Worm (Caenorhabditis elegans) whole organism, late embryonic: Measurements from ENCODE around the gene C37E2.10.

Experiments used
- C08G9.2 ChIP-seq: sonication (generic microtip); optimal IDR thresholded peaks from 2 replicates; lab custom pipeline; 2016; ENCODE audit warnings: mild to moderate bottlenecking, missing genetic modification characterization, moderate library complexity, missing compliant biosample characterization
- C38D4.7 ChIP-seq: fragments of 200-800 bp; sonication (Bioruptor generic); optimal IDR thresholded peaks from 2 replicates; lab custom pipeline; 2018; ENCODE audit warnings: mild to moderate bottlenecking, missing genetic modification characterization, moderate library complexity, missing compliant biosample characterization
- T23F11.4 ChIP-seq: fragments of 200-800 bp; sonication (Bioruptor generic); optimal IDR thresholded peaks from 2 replicates; lab custom pipeline; 2018; ENCODE audit warnings: mild to moderate bottlenecking, missing genetic modification characterization, missing compliant biosample characterization
- ahr-1 ChIP-seq: sonication (generic microtip); optimal IDR thresholded peaks from 2 replicates; lab custom pipeline; 2016; ENCODE audit warnings: missing genetic modification characterization, missing compliant biosample characterization
- ama-1 ChIP-seq: fragments of 150-350 bp; optimal IDR thresholded peaks from 2 replicates; lab custom pipeline; 2014
- ceh-14 ChIP-seq: sonication (generic microtip); optimal IDR thresholded peaks from 2 replicates; lab custom pipeline; 2016; ENCODE audit warnings: missing genotype, missing genetic modification characterization, missing compliant biosample characterization
- ceh-18 ChIP-seq: sonication (generic microtip); optimal IDR thresholded peaks from 2 replicates; lab custom pipeline; 2016; ENCODE audit warnings: missing genetic modification characterization, missing compliant biosample characterization
- ceh-2 ChIP-seq: sonication (generic microtip); optimal IDR thresholded peaks from 2 replicates; lab custom pipeline; 2016; ENCODE audit warnings: missing genotype, missing genetic modification characterization, missing compliant biosample characterization
- ceh-22 ChIP-seq: sonication (generic microtip); optimal IDR thresholded peaks from 2 replicates; lab custom pipeline; 2017; ENCODE audit warnings: missing biosample characterization, missing genetic modification characterization
- ceh-30 ChIP-seq: fragments of 150-350 bp; optimal IDR thresholded peaks from 2 replicates; lab custom pipeline; 2014; ENCODE audit warnings: missing biosample characterization, missing genetic modification characterization
- ceh-31 ChIP-seq: sonication (generic microtip); optimal IDR thresholded peaks from 2 replicates; lab custom pipeline; 2016; ENCODE audit warnings: missing genetic modification characterization, missing compliant biosample characterization
- ceh-45 ChIP-seq: fragments of 200-800 bp; sonication (Bioruptor generic); IDR thresholded peaks from 2 replicates; pipeline ENCODE4 v1.3.6; 2022; ENCODE audit warnings: missing genetic modification reagents, missing genetic modification characterization, missing compliant biosample characterization
- ceh-48 ChIP-seq: sonication (generic microtip); optimal IDR thresholded peaks from 2 replicates; lab custom pipeline; 2016; ENCODE audit warnings: missing genetic modification characterization, inconsistent platforms, missing compliant biosample characterization
- che-1 ChIP-seq: sonication (generic microtip); optimal IDR thresholded peaks from 2 replicates; lab custom pipeline; 2016; ENCODE audit warnings: mild to moderate bottlenecking, missing genetic modification characterization, missing compliant biosample characterization
- dmd-4 ChIP-seq: sonication (generic microtip); optimal IDR thresholded peaks from 2 replicates; lab custom pipeline; 2016; ENCODE audit warnings: borderline replicate concordance, missing genetic modification characterization, missing compliant biosample characterization
- dve-1 ChIP-seq: sonication (generic microtip); optimal IDR thresholded peaks from 2 replicates; lab custom pipeline; 2017; ENCODE audit warnings: antibody characterized with exemption, mild to moderate bottlenecking, missing genetic modification characterization, missing compliant biosample characterization
- elt-2 ChIP-seq: sonication (generic microtip); optimal IDR thresholded peaks from 2 replicates; lab custom pipeline; 2016; ENCODE audit warnings: missing genetic modification reagents, missing genetic modification characterization, missing compliant biosample characterization
- elt-4 ChIP-seq: sonication (generic microtip); optimal IDR thresholded peaks from 2 replicates; lab custom pipeline; 2016; ENCODE audit warnings: missing genetic modification characterization, missing compliant biosample characterization
- eyg-1 ChIP-seq: sonication (generic microtip); optimal IDR thresholded peaks from 2 replicates; lab custom pipeline; 2016; ENCODE audit warnings: missing genotype, missing genetic modification characterization, missing compliant biosample characterization
- fkh-10 ChIP-seq: fragments of 150-350 bp; optimal IDR thresholded peaks from 2 replicates; lab custom pipeline; 2014; ENCODE audit warnings: missing biosample characterization, missing genetic modification reagents, missing genetic modification characterization
- fkh-6 ChIP-seq: sonication (generic microtip); optimal IDR thresholded peaks from 2 replicates; lab custom pipeline; 2016; ENCODE audit warnings: missing genetic modification characterization, missing compliant biosample characterization
- hlh-8 ChIP-seq: sonication (generic microtip); optimal IDR thresholded peaks from 2 replicates; lab custom pipeline; 2016; ENCODE audit warnings: missing genotype, missing genetic modification characterization, missing compliant biosample characterization
- nhr-11 ChIP-seq: fragments of 150-350 bp; optimal IDR thresholded peaks from 2 replicates; lab custom pipeline; 2014; ENCODE audit warnings: missing biosample characterization, missing genetic modification characterization
- npax-4 ChIP-seq: sonication (generic microtip); optimal IDR thresholded peaks from 2 replicates; lab custom pipeline; 2016; ENCODE audit warnings: missing genetic modification characterization, missing compliant biosample characterization
- odd-2 ChIP-seq: sonication (generic microtip); optimal IDR thresholded peaks from 2 replicates; lab custom pipeline; 2017; ENCODE audit warnings: antibody characterized with exemption, mild to moderate bottlenecking, missing genetic modification characterization, missing compliant biosample characterization
- pag-3 ChIP-seq: sonication (generic microtip); optimal IDR thresholded peaks from 2 replicates; lab custom pipeline; 2016; ENCODE audit warnings: missing compliant biosample characterization, missing genetic modification characterization, borderline replicate concordance
- pat-9 ChIP-seq: fragments of 200-800 bp; sonication (Bioruptor generic); optimal IDR thresholded peaks from 2 replicates; lab custom pipeline; 2018; ENCODE audit warnings: mild to moderate bottlenecking, missing genetic modification characterization, moderate library complexity, missing compliant biosample characterization
- pax-1 ChIP-seq: fragments of 150-350 bp; optimal IDR thresholded peaks from 2 replicates; lab custom pipeline; 2014; ENCODE audit warnings: missing biosample characterization, missing genetic modification characterization
- pros-1 ChIP-seq: fragments of 150-350 bp; optimal IDR thresholded peaks from 2 replicates; lab custom pipeline; 2014; ENCODE audit warnings: missing biosample characterization, missing genetic modification reagents, missing genetic modification characterization
- rnt-1 ChIP-seq: sonication (generic microtip); optimal IDR thresholded peaks from 2 replicates; lab custom pipeline; 2016; ENCODE audit warnings: missing genetic modification characterization, missing compliant biosample characterization
- sdc-2 ChIP-seq: sonication (generic microtip); optimal IDR thresholded peaks from 2 replicates; lab custom pipeline; 2016; ENCODE audit warnings: missing genotype, missing genetic modification characterization, missing compliant biosample characterization
- sox-2 ChIP-seq: fragments of 200-800 bp; sonication (Bioruptor generic); IDR thresholded peaks from 2 replicates; pipeline ENCODE4 v1.3.6; 2022; ENCODE audit warnings: missing genetic modification reagents, missing genetic modification characterization, missing compliant biosample characterization
- sox-4 ChIP-seq: sonication (generic microtip); optimal IDR thresholded peaks from 2 replicates; lab custom pipeline; 2017; ENCODE audit warnings: mild to moderate bottlenecking, missing genetic modification characterization, inconsistent platforms, missing compliant biosample characterization
- syd-9 ChIP-seq: sonication (generic microtip); optimal IDR thresholded peaks from 2 replicates; lab custom pipeline; 2016; ENCODE audit warnings: mild to moderate bottlenecking, missing genetic modification characterization, moderate library complexity, missing compliant biosample characterization
- tbx-2 ChIP-seq: sonication (generic microtip); optimal IDR thresholded peaks from 2 replicates; lab custom pipeline; 2016; ENCODE audit warnings: missing genetic modification characterization, missing compliant biosample characterization
- tbx-7 ChIP-seq: sonication (generic microtip); optimal IDR thresholded peaks from 2 replicates; lab custom pipeline; 2016; ENCODE audit warnings: missing genotype, missing genetic modification characterization, missing compliant biosample characterization
- unc-42 ChIP-seq: sonication (generic microtip); optimal IDR thresholded peaks from 2 replicates; lab custom pipeline; 2016; ENCODE audit warnings: missing genotype, missing genetic modification characterization, missing compliant biosample characterization
- unc-86 ChIP-seq: sonication (generic microtip); optimal IDR thresholded peaks from 2 replicates; lab custom pipeline; 2016; ENCODE audit warnings: missing genetic modification characterization, missing compliant biosample characterization
- zip-5 ChIP-seq: sonication (generic microtip); optimal IDR thresholded peaks from 2 replicates; lab custom pipeline; 2016; ENCODE audit warnings: missing genetic modification characterization, missing compliant biosample characterization
- ztf-16 ChIP-seq: sonication (generic microtip); optimal IDR thresholded peaks from 2 replicates; lab custom pipeline; 2017; ENCODE audit warnings: missing genetic modification characterization, missing compliant biosample characterization

The C37E2.10 gene

DNA sequence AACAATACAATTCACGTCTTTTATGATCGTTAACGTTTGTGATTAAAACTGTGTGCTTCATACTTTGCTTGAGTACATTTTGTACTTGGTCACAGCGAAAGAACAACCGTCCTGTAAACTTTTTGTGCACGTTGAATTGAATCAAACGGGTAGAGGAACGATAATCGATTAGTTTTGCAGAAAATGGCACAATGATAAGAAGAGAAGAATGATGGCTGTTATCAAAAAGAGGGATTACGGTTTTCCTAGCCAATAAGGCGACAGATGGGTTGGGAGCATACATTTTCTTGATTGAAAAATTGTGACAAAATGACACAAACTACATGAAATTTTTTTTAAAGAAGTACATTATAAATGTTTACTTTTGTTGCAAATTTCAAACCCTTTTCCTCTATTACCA is 15.5 kb downstream of the C37E2.10 start:
- TF ChIP-seq sox-4: no peak
- peak; percentile 60 for TF ChIP-seq elt-2 (tag; lab: Kevin White, UChicago)

DNA sequence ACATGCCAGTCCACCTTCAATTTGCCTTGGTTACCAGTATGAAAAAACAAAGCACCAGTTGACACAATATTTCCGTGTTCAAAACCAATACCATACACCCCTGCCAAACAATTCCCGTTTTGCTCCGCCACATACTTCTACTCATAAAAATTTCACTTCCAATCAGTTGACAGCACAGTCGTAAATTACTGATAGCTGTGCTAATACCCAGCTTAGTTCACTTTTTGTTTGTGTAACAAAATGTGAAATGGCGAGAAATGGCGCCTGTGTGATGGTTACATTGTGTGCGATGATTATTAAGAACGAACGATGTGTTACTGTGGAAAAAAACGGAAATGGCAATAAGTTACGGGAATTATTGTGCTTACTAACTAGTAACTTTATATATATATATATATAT is 27.5 kb downstream of the C37E2.10 start:
- TF ChIP-seq npax-4 (no peak), C38D4.7 (GFP tag; lab: Kevin White, UChicago) (no peak)

DNA sequence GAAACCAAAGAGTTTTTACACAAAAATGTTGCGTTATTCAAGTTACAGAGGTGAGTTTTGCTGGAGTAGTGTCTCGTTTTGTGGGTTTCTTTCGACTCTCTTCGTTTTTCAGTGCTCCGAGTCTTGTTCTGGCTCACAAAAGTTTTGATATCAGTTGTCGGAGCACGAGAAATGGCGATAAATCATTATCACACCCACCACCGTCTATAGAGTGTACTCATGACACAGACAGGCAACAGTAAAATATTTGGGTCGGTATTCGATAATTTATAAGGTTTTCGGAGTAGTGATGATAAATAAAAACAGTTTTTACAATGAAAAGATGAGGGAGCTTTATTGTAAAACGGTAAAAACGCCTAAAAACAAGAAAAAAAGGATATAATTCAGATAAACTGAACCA is 29.2 kb downstream of the C37E2.10 start, which contains the start of gene ceh-37:
Gene ceh-37, minus strand, starts transcription at position 59 of the 400 bp plus-strand sequence.
- TF ChIP-seq pat-9 (tag; lab: Kevin White, UChicago) (no peak), elt-2 (tag; lab: Kevin White, UChicago) (peak; percentile 75)

DNA sequence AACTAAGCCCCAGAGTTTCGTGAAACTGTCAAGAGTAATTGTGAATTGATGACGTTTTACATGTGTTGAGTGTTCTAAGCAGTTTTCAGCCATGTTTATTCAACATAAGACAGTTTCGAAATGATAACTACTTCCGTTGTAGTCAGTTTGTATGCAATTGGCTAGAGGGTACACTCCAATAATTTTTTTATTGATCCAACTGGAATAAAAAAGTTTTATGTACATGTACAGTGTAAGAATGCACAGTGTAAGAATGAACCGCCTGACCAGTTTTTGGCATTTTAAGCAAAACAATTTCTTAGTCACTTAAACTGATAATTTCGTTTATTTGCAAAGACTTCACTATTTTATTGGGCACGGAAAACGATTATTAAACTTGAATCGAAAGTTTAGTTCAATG is 34.5 kb downstream of the C37E2.10 start:
- TF ChIP-seq eyg-1: no peak
- no peak for TF ChIP-seq fkh-10
- no peak for TF ChIP-seq ama-1 (lab: Kevin White, UChicago)
- no peak for TF ChIP-seq fkh-6 (tag; lab: Kevin White, UChicago)
- TF ChIP-seq ceh-14: no peak
- no peak for TF ChIP-seq sdc-2 (tag; lab: Kevin White, UChicago)
- no peak for TF ChIP-seq elt-4 (tag; lab: Kevin White, UChicago)
- TF ChIP-seq ztf-16: no peak

DNA sequence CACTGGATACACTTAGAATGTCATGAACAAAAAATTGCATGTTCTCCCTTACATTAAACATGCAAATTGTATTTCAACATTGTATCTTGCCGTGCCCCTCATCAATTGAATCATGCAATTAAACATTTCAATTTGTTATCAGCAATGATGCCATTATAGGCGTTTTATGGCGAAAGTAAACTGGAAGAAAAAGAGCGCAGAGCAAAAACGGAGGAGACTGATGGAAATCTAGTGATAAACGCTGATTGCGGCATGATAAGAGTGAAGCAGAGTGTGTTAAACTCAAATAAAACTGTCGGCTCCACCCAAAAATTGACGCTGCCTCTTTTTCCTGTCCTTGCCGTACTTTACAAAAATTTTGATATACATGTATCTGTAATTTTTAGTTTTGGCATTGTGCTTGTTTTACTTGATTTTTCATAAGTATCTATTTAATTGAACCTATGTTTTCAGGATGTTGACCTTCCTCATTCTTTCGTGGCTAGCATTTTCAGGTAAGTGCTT is 35.8 kb downstream of the C37E2.10 start, which contains the start of gene K06G5.1:
Gene K06G5.1, plus strand, starts transcription at position 454 of the 504 bp plus-strand sequence.
- no peak for TF ChIP-seq ceh-48 (tag; lab: Kevin White, UChicago)
- peak; percentile 85 for TF ChIP-seq elt-2 (tag; lab: Kevin White, UChicago)

DNA sequence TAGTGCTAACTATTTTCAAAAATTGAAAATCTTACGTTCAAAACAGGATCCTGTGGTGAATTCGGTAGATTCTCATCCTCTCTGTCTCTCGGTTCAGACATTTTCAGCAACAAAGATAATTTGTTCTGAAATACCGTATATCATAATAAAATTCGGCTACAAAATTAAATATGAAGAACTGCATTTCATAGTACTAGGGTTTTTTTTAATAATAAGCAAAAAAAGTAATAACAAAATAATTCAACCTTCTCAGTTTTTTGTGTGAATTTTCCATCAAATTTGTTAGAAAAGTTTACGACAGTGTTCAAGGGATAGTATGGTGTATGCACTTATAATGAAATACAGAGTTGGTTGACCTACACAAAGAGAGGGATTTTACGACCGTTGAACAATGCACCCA is 44.4 kb downstream of the C37E2.10 start, which contains the start of gene K06G5.3:
Gene K06G5.3, minus strand, starts transcription at position 101 of the 400 bp plus-strand sequence.
- TF ChIP-seq tbx-7 (tag; lab: Kevin White, UChicago) (no peak), C38D4.7 (GFP tag; lab: Kevin White, UChicago) (no peak), zip-5 (no peak), ceh-30 (tag; lab: Kevin White, UChicago) (no peak), dmd-4 (tag; lab: Kevin White, UChicago) (no peak), ceh-22 (tag; lab: Kevin White, UChicago) (no peak), tbx-2 (tag; lab: Kevin White, UChicago) (no peak), sox-2 (no peak), nhr-11 (no peak), ceh-31 (tag; lab: Kevin White, UChicago) (no peak), pax-1 (no peak), C08G9.2 (tag; lab: Kevin White, UChicago) (no peak), unc-42 (tag; lab: Kevin White, UChicago) (no peak), dve-1 (tag; lab: Kevin White, UChicago) (no peak), hlh-8 (tag; lab: Kevin White, UChicago) (no peak), unc-86 (no peak), fkh-10 (no peak), pros-1 (tag; lab: Kevin White, UChicago) (no peak), T23F11.4 (GFP tag; lab: Kevin White, UChicago) (no peak)

DNA sequence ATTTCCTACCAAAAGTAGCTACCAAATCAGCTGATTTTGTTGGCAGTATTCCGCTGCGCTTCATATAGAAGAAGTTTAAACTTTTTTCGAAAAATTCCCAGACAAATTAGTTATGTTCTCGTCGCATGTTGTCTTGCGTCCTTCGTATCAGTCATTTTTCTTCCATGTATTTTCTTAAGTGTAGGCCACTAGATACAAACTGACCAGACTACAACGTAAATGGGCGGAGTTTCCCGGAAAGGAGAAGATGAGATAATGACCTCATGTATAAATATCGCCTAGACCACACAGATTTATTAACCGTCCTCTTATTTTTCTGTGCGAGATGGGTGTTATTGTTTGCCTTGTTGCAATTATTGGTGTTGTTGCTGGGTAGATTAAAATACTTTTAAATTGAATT is 46.5 kb downstream of the C37E2.10 start, which contains the start of gene cyp-13B2:
Gene cyp-13B2, plus strand, starts transcription at position 301 of the 400 bp plus-strand sequence.
- no peak for TF ChIP-seq rnt-1 (tag; lab: Kevin White, UChicago)
- TF ChIP-seq ceh-2 (tag; lab: Kevin White, UChicago): no peak
- TF ChIP-seq syd-9: no peak
- TF ChIP-seq npax-4: no peak
- TF ChIP-seq dmd-4 (tag; lab: Kevin White, UChicago): no peak
- TF ChIP-seq ceh-18 (tag; lab: Kevin White, UChicago): no peak
- no peak for TF ChIP-seq ahr-1 (tag; lab: Kevin White, UChicago)
- no peak for TF ChIP-seq odd-2 (tag; lab: Kevin White, UChicago)
- TF ChIP-seq che-1 (tag; lab: Kevin White, UChicago): no peak
- no peak for TF ChIP-seq elt-4 (tag; lab: Kevin White, UChicago)
- no peak for TF ChIP-seq ceh-22 (tag; lab: Kevin White, UChicago)
- no peak for TF ChIP-seq elt-2 (tag; lab: Kevin White, UChicago)
- no peak for TF ChIP-seq ceh-31 (tag; lab: Kevin White, UChicago)
- TF ChIP-seq tbx-2 (tag; lab: Kevin White, UChicago): no peak
- TF ChIP-seq C38D4.7 (GFP tag; lab: Kevin White, UChicago): no peak
- TF ChIP-seq pag-3 (tag; lab: Kevin White, UChicago): no peak
- no peak for TF ChIP-seq ceh-45 (GFP tag; lab: Robert Waterston, UW)
- no peak for TF ChIP-seq pros-1 (tag; lab: Kevin White, UChicago)
